Fruit fly (Drosophila melanogaster) whole organism, embryonic: ENCODE data around the gene CG9467.
A peak's percentile ranks its signal among the peaks of the same experiment; 100 is the strongest.

ENCODE experiments used
- B-H1 ChIP-seq: fragments of 200-800 bp; sonication (Bioruptor generic); IDR thresholded peaks from 3 replicates; pipeline ENCODE4 v1.3.6; 2022; ENCODE audit warnings: missing biosample characterization, missing genetic modification characterization
- CG11696 ChIP-seq: fragments of 200-800 bp; sonication (Bioruptor generic); IDR thresholded peaks from 2 replicates; pipeline ENCODE4 v1.3.6; 2022; ENCODE audit warnings: missing biosample characterization, missing genetic modification characterization
- CG13424 ChIP-seq: fragments of 200-800 bp; sonication (Bioruptor generic); optimal IDR thresholded peaks from 2 replicates; lab custom pipeline; 2019; ENCODE audit warnings: missing biosample characterization, mild to moderate bottlenecking, missing genetic modification characterization, moderate library complexity
- CG13894 ChIP-seq: fragments of 200-800 bp; sonication (Bioruptor generic); optimal IDR thresholded peaks from 3 replicates; lab custom pipeline; 2018; ENCODE audit warnings: missing biosample characterization, mild to moderate bottlenecking, missing genetic modification characterization, moderate library complexity
- CG14050 ChIP-seq: fragments of 200-800 bp; sonication (Bioruptor generic); IDR thresholded peaks from 3 replicates; pipeline ENCODE4 v1.3.6; 2022; ENCODE audit warnings: missing biosample characterization, missing genetic modification characterization
- CG15073 ChIP-seq: fragments of 200-800 bp; sonication (Bioruptor generic); optimal IDR thresholded peaks from 2 replicates; lab custom pipeline; 2016; ENCODE audit warnings: missing biosample characterization, missing genetic modification characterization
- CG15269 ChIP-seq: fragments of 200-800 bp; sonication (Bioruptor generic); optimal IDR thresholded peaks from 2 replicates; lab custom pipeline; 2018; ENCODE audit warnings: missing biosample characterization, mild to moderate bottlenecking, missing genetic modification characterization, moderate library complexity
- CG15514 ChIP-seq: fragments of 200-800 bp; sonication (Bioruptor generic); optimal IDR thresholded peaks from 3 replicates; lab custom pipeline; 2017; ENCODE audit warnings: missing biosample characterization, missing genetic modification characterization, mild to moderate bottlenecking, moderate library complexity, missing genetic modification reagents
- CG1603 ChIP-seq: fragments of 200-800 bp; sonication (Bioruptor generic); optimal IDR thresholded peaks from 2 replicates; lab custom pipeline; 2019; ENCODE audit warnings: missing biosample characterization, mild to moderate bottlenecking, missing genetic modification characterization, moderate library complexity
- CG17912 ChIP-seq: fragments of 200-800 bp; sonication (Bioruptor generic); optimal IDR thresholded peaks from 2 replicates; lab custom pipeline; 2018; ENCODE audit warnings: missing biosample characterization, mild to moderate bottlenecking, missing genetic modification characterization
- CG18011 ChIP-seq: fragments of 200-800 bp; sonication (Bioruptor generic); optimal IDR thresholded peaks from 2 replicates; lab custom pipeline; 2017; ENCODE audit warnings: missing biosample characterization, missing genetic modification characterization, mild to moderate bottlenecking, moderate library complexity, missing genotype
- CG3407 ChIP-seq: fragments of 200-800 bp; sonication (Bioruptor generic); optimal IDR thresholded peaks from 2 replicates; lab custom pipeline; 2018; ENCODE audit warnings: missing biosample characterization, mild to moderate bottlenecking, missing genetic modification characterization
- CG34376 ChIP-seq: fragments of 200-800 bp; sonication (Bioruptor generic); optimal IDR thresholded peaks from 2 replicates; lab custom pipeline; 2018; ENCODE audit warnings: missing biosample characterization, mild to moderate bottlenecking, missing genetic modification characterization
- CG4360 ChIP-seq: fragments of 200-800 bp; sonication (Bioruptor generic); IDR thresholded peaks from 2 replicates; pipeline ENCODE4 v1.3.6; 2022; ENCODE audit warnings: missing biosample characterization, missing genetic modification characterization
- CG4820 ChIP-seq: fragments of 200-800 bp; sonication (Bioruptor generic); optimal IDR thresholded peaks from 3 replicates; lab custom pipeline; 2016; ENCODE audit warnings: missing biosample characterization, missing genetic modification characterization
- CG6175 ChIP-seq: fragments of 200-800 bp; sonication (Bioruptor generic); IDR thresholded peaks from 3 replicates; pipeline ENCODE4 v1.3.6; 2022; ENCODE audit warnings: missing biosample characterization, missing genetic modification characterization
- CG7928 ChIP-seq: fragments of 200-800 bp; sonication (Bioruptor generic); optimal IDR thresholded peaks from 2 replicates; lab custom pipeline; 2017; ENCODE audit warnings: missing biosample characterization, mild to moderate bottlenecking, missing genetic modification characterization
- CG8281 ChIP-seq: fragments of 200-800 bp; sonication (Bioruptor generic); optimal IDR thresholded peaks from 2 replicates; lab custom pipeline; 2018; ENCODE audit warnings: missing biosample characterization, mild to moderate bottlenecking, missing genetic modification characterization, moderate library complexity
- D ChIP-seq, 2 experiments: fragments of 200-800 bp in 1 of 2; fragments of >200 bp in 1 of 2; sonication (Bioruptor generic) in 1 of 2; optimal IDR thresholded peaks; 2 replicates in 1 of 2; 3 replicates in 1 of 2; lab custom pipeline; 2017; ENCODE audit warnings: mild to moderate bottlenecking in 1 of 2, missing biosample characterization in 1 of 2, missing genetic modification characterization in 1 of 2, missing genetic modification reagents in 1 of 2
- D19B ChIP-seq: fragments of 200-800 bp; sonication (Bioruptor generic); optimal IDR thresholded peaks from 2 replicates; lab custom pipeline; 2017; ENCODE audit warnings: missing biosample characterization, mild to moderate bottlenecking, missing genetic modification characterization
- Doc2 ChIP-seq: fragments of 200-800 bp; sonication (Bioruptor generic); IDR thresholded peaks from 2 replicates; pipeline ENCODE4 v1.3.6; 2022; ENCODE audit warnings: missing biosample characterization, missing genetic modification characterization
- ERR ChIP-seq: fragments of 200-800 bp; sonication (Bioruptor generic); optimal IDR thresholded peaks from 2 replicates; lab custom pipeline; 2016; ENCODE audit warnings: missing biosample characterization, missing genetic modification characterization
- HmgD ChIP-seq: fragments of 200-800 bp; sonication (Bioruptor generic); optimal IDR thresholded peaks from 3 replicates; lab custom pipeline; 2016; ENCODE audit warnings: missing biosample characterization, missing genetic modification characterization
- Hr39 ChIP-seq: fragments of >200 bp; optimal IDR thresholded peaks from 2 replicates; lab custom pipeline; 2017
- Med ChIP-seq: fragments of 200-800 bp; sonication (Bioruptor generic); peaks from one replicate; lab custom pipeline; 2016; ENCODE audit warnings: missing biosample characterization, missing genetic modification characterization, mild to moderate bottlenecking, inconsistent platforms, moderate library complexity
- NC2β ChIP-seq: fragments of 200-800 bp; sonication (Bioruptor generic); optimal IDR thresholded peaks from 2 replicates; lab custom pipeline; 2016; ENCODE audit warnings: missing biosample characterization, missing genetic modification characterization
- Spps ChIP-seq: fragments of 200-800 bp; sonication (Bioruptor generic); optimal IDR thresholded peaks from 2 replicates; lab custom pipeline; 2018; ENCODE audit warnings: missing biosample characterization, mild to moderate bottlenecking, missing genetic modification characterization
- Xrp1 ChIP-seq: fragments of 200-800 bp; sonication (Bioruptor generic); IDR thresholded peaks from 2 replicates; pipeline ENCODE4 v1.3.6; 2022; ENCODE audit warnings: missing biosample characterization, missing genetic modification characterization
- ara ChIP-seq: fragments of 200-800 bp; sonication (Bioruptor generic); IDR thresholded peaks from 2 replicates; pipeline ENCODE4 v1.3.6; 2022; ENCODE audit warnings: missing biosample characterization, missing genetic modification characterization
- ato ChIP-seq: fragments of 200-800 bp; sonication (Bioruptor generic); IDR thresholded peaks from 2 replicates; pipeline ENCODE4 v1.3.6; 2022; ENCODE audit warnings: missing biosample characterization, missing genetic modification characterization; ENCODE audit not compliant: partially characterized antibody
- cato ChIP-seq: fragments of 200-800 bp; sonication (Bioruptor generic); optimal IDR thresholded peaks from 2 replicates; lab custom pipeline; 2016; ENCODE audit warnings: missing biosample characterization, missing genetic modification characterization, borderline replicate concordance
- crol ChIP-seq: fragments of 200-800 bp; sonication (Bioruptor generic); IDR thresholded peaks from 2 replicates; pipeline ENCODE4 v1.3.6; 2022; ENCODE audit warnings: missing biosample characterization, missing genetic modification characterization
- danr ChIP-seq: fragments of 200-800 bp; sonication (Bioruptor generic); IDR thresholded peaks from 2 replicates; pipeline ENCODE4 v1.3.6; 2022; ENCODE audit warnings: missing biosample characterization, missing genetic modification characterization
- dmrt11E ChIP-seq: fragments of 200-800 bp; sonication (Bioruptor generic); optimal IDR thresholded peaks from 3 replicates; lab custom pipeline; 2018; ENCODE audit warnings: missing biosample characterization, mild to moderate bottlenecking, missing genetic modification characterization, moderate library complexity
- gfzf ChIP-seq: fragments of 200-800 bp; sonication (Bioruptor generic); optimal IDR thresholded peaks from 2 replicates; lab custom pipeline; 2016; ENCODE audit warnings: missing biosample characterization, mild to moderate bottlenecking, missing genetic modification characterization, moderate library complexity
- insv ChIP-seq, 2 experiments: fragments of 200-800 bp; sonication (Bioruptor generic); optimal IDR thresholded peaks; 3 replicates each; lab custom pipeline; 2016 to 2018; ENCODE audit warnings: missing biosample characterization in 2 of 2, missing genetic modification characterization in 2 of 2
- lab ChIP-seq: fragments of 200-800 bp; sonication (Bioruptor generic); optimal IDR thresholded peaks from 3 replicates; lab custom pipeline; 2017; ENCODE audit warnings: missing biosample characterization, missing genetic modification characterization, mild to moderate bottlenecking, moderate library complexity, missing genetic modification reagents
- otp ChIP-seq: fragments of 200-800 bp; sonication (Bioruptor generic); IDR thresholded peaks from 3 replicates; pipeline ENCODE4, ENCODE4 v1.3.6; 2022; ENCODE audit warnings: missing biosample characterization, missing genetic modification characterization
- pb ChIP-seq: fragments of 200-800 bp; sonication (Bioruptor generic); optimal IDR thresholded peaks from 3 replicates; lab custom pipeline; 2016; ENCODE audit warnings: missing biosample characterization, missing genetic modification characterization
- run ChIP-seq: fragments of 200-800 bp; sonication (Bioruptor generic); optimal IDR thresholded peaks from 3 replicates; lab custom pipeline; 2018; ENCODE audit warnings: missing biosample characterization, mild to moderate bottlenecking, missing genetic modification characterization
- salm ChIP-seq: fragments of 200-800 bp; sonication (Bioruptor generic); optimal IDR thresholded peaks from 2 replicates; lab custom pipeline; 2018; ENCODE audit warnings: missing biosample characterization, mild to moderate bottlenecking, missing genetic modification characterization
- sc ChIP-seq, 3 experiments: fragments of >200 bp in 2 of 3; fragments of 200-800 bp in 1 of 3; sonication (Bioruptor generic) in 1 of 3; optimal IDR thresholded peaks; 2 replicates in 2 of 3; 3 replicates in 1 of 3; lab custom pipeline; 2017; ENCODE audit warnings: mild to moderate bottlenecking in 1 of 3, missing biosample characterization in 1 of 3, missing genetic modification characterization in 1 of 3, missing genetic modification reagents in 1 of 3
- sima ChIP-seq: fragments of 200-800 bp; sonication (Bioruptor generic); optimal IDR thresholded peaks from 2 replicates; lab custom pipeline; 2016; ENCODE audit warnings: missing biosample characterization, missing genetic modification characterization
- sisA ChIP-seq: fragments of 200-800 bp; sonication (Bioruptor generic); IDR thresholded peaks from 2 replicates; pipeline ENCODE4 v1.3.6; 2022; ENCODE audit warnings: missing biosample characterization, missing genetic modification characterization
- tin ChIP-seq: fragments of 200-800 bp; sonication (Bioruptor generic); optimal IDR thresholded peaks from 3 replicates; lab custom pipeline; 2016; ENCODE audit warnings: missing biosample characterization, missing genetic modification characterization
- tna ChIP-seq: fragments of 200-800 bp; sonication (Bioruptor generic); IDR thresholded peaks from 2 replicates; pipeline ENCODE4 v1.3.6; 2022; ENCODE audit warnings: missing biosample characterization, missing genetic modification characterization; ENCODE audit not compliant: partially characterized antibody
- tx ChIP-seq: fragments of 200-800 bp; sonication (Bioruptor generic); optimal IDR thresholded peaks from 2 replicates; lab custom pipeline; 2016; ENCODE audit warnings: missing biosample characterization, missing genetic modification characterization
- zen ChIP-seq: fragments of 200-800 bp; sonication (Bioruptor generic); optimal IDR thresholded peaks from 3 replicates; lab custom pipeline; 2018; ENCODE audit warnings: missing biosample characterization, mild to moderate bottlenecking, missing genetic modification characterization, moderate library complexity

CG9467 gene

DNA sequence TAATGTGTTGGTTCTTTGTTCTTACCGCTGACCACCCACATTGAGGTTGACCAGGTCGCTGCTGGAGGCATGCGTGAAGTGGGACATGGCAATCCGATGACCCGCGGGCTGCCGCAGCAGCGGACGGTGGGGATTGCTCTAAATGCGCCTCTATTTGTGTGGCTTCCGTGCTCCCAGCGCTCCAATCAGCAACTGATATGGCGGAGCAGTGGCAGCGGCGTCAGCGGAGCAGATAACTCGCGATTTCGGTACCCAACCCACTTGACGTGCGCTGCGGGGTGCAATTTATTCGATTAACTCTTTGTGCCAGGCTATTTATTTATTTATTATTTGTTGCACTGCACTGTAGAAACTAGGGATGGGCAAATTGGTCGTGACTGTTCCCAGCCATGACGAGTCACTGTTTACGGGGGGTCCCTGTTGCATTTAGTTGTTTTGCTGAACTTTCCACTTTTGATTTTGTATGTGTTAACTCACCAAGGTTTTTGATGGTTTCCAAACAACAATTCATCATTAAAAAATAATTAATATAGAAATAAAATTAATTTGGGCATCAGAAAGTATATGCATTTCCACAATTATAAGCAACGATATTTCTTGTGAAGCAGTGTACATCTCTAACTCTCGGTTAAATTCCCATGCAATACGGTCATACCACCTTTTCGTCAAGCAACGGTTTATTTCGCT is at the start of gene CG9467, which contains the start of gene CG8526 (continued):
- TF ChIP-seq CG34376 (GFP tag; lab: Kevin White, UChicago) (peak; percentile 29), tx (GFP tag; lab: Kevin White, UChicago) (peak; percentile 10), D19B (peak; percentile 50), ato (GFP tag; lab: Robert Waterston, UW) (no peak), CG11696 (GFP tag; lab: Robert Waterston, UW) (no peak), CG8281 (no peak), CG1603 (tag; lab: Kevin White, UChicago) (no peak), CG7928 (GFP tag; lab: Kevin White, UChicago) (peak; percentile 76), CG15514 (GFP tag; lab: Kevin White, UChicago) (peak; percentile 61), CG14050 (GFP tag; lab: Robert Waterston, UW) (no peak), CG3407 (peak; percentile 38), otp (GFP tag; lab: Robert Waterston, UW) (0 out of 3 replicates have a peak, but pooled peaks have one; percentile 26), danr (GFP tag; lab: Robert Waterston, UW) (no peak), sisA (peak; percentile 58; the same call in 1 of the 2 replicates), B-H1 (GFP tag; lab: Robert Waterston, UW) (no peak), D (optimal IDR thresholded peaks at IDR 0.05; lab: Kevin White, UChicago) (no peak), D (GFP tag; optimal IDR thresholded peaks at IDR 0.05; lab: Kevin White, UChicago) (no peak), insv (GFP tag; optimal IDR thresholded peaks at IDR 0.05; lab: Kevin White, UChicago) (peak in 1 of 2 experiments; percentile 37), crol (GFP tag; lab: Robert Waterston, UW) (peak; percentile 24; the same call in 1 of the 2 replicates), pb (GFP tag; lab: Kevin White, UChicago) (no peak), dmrt11E (peak; percentile 71), salm (tag; lab: Kevin White, UChicago) (peak; percentile 4), CG18011 (peak; percentile 26), sima (GFP tag; lab: Kevin White, UChicago) (no peak), lab (GFP tag; lab: Kevin White, UChicago) (no peak), HmgD (GFP tag; lab: Kevin White, UChicago) (no peak), CG15073 (GFP tag; lab: Kevin White, UChicago) (peak; percentile 54), run (tag; lab: Kevin White, UChicago) (no peak), cato (GFP tag; lab: Kevin White, UChicago) (peak; percentile 44), tin (GFP tag; lab: Kevin White, UChicago) (peak; percentile 76), CG4820 (GFP tag; lab: Kevin White, UChicago) (peak; percentile 67), Med (GFP tag; lab: Kevin White, UChicago) (peak; percentile 80), Xrp1 (GFP tag; lab: Robert Waterston, UW) (peak; percentile 53; the same call in 1 of the 2 replicates), Hr39 (no peak), CG13894 (tag; lab: Kevin White, UChicago) (no peak), CG6175 (GFP tag; lab: Robert Waterston, UW) (no peak), zen (peak; percentile 38), tna (GFP tag; lab: Robert Waterston, UW) (no peak; the same call in 1 of the 2 replicates), Spps (tag; lab: Kevin White, UChicago) (no peak), NC2β (GFP tag; lab: Kevin White, UChicago) (no peak), CG15269 (no peak), Doc2 (GFP tag; lab: Robert Waterston, UW) (no peak), ara (0 out of 2 replicates have a peak, but pooled peaks have one; percentile 35), CG17912 (GFP tag; lab: Kevin White, UChicago) (no peak), ERR (GFP tag; lab: Kevin White, UChicago) (no peak), gfzf (GFP tag; lab: Kevin White, UChicago) (peak; percentile 70), CG13424 (tag; lab: Kevin White, UChicago) (peak; percentile 82), sc (optimal IDR thresholded peaks at IDR 0.05; lab: Kevin White, UChicago) (no peak), sc (GFP tag; optimal IDR thresholded peaks at IDR 0.05; lab: Kevin White, UChicago) (no peak), CG4360 (GFP tag; lab: Robert Waterston, UW) (no peak)
